Worm (Caenorhabditis elegans) whole organism, L3 larva: ENCODE results near the gene T25B6.4.

Experiments used
- aly-2 ChIP-seq: fragments of 150-350 bp; optimal IDR thresholded peaks from 2 replicates; lab custom pipeline; 2014; ENCODE audit warnings: missing biosample characterization, missing genetic modification characterization
- ceh-16 ChIP-seq: sonication (generic microtip); optimal IDR thresholded peaks from 2 replicates; lab custom pipeline; 2017; ENCODE audit warnings: missing biosample characterization, missing genetic modification characterization
- ceh-28 ChIP-seq: fragments of 150-350 bp; optimal IDR thresholded peaks from 2 replicates; lab custom pipeline; 2014; ENCODE audit warnings: missing biosample characterization, missing genetic modification reagents, missing genetic modification characterization
- ceh-82 ChIP-seq: fragments of 150-350 bp; optimal IDR thresholded peaks from 2 replicates; lab custom pipeline; 2014; ENCODE audit warnings: missing biosample characterization, missing genetic modification characterization
- daf-12 ChIP-seq: fragments of 150-350 bp; optimal IDR thresholded peaks from 2 replicates; lab custom pipeline; 2014; ENCODE audit warnings: missing biosample characterization, missing genetic modification reagents, missing genetic modification characterization
- elt-1 ChIP-seq: fragments of 150-350 bp; optimal IDR thresholded peaks from 2 replicates; lab custom pipeline; 2014; ENCODE audit warnings: missing biosample characterization, missing genetic modification characterization
- eor-1 ChIP-seq, 2 experiments: fragments of 150-350 bp; optimal IDR thresholded peaks; 2 replicates each; lab custom pipeline; 2014 to 2018; ENCODE audit warnings: missing biosample characterization in 2 of 2, missing genetic modification characterization in 2 of 2
- fkh-10 ChIP-seq: sonication (generic microtip); optimal IDR thresholded peaks from 2 replicates; lab custom pipeline; 2017; ENCODE audit warnings: missing biosample characterization, missing genetic modification reagents, missing genetic modification characterization
- fos-1 ChIP-seq: fragments of 150-350 bp; optimal IDR thresholded peaks from 2 replicates; lab custom pipeline; 2014; ENCODE audit warnings: missing biosample characterization, missing genetic modification characterization
- hmg-11 ChIP-seq: sonication (generic microtip); optimal IDR thresholded peaks from 2 replicates; lab custom pipeline; 2016; ENCODE audit warnings: missing genetic modification characterization, missing compliant biosample characterization
- jun-1 ChIP-seq: fragments of 150-350 bp; optimal IDR thresholded peaks from 2 replicates; lab custom pipeline; 2014; ENCODE audit warnings: missing biosample characterization, missing genetic modification reagents, missing genetic modification characterization
- lin-15B ChIP-seq: fragments of 150-350 bp; optimal IDR thresholded peaks from 2 replicates; lab custom pipeline; 2014; ENCODE audit warnings: missing biosample characterization, missing genetic modification characterization
- lsy-12 ChIP-seq: sonication (generic microtip); optimal IDR thresholded peaks from 2 replicates; lab custom pipeline; 2016; ENCODE audit warnings: mild to moderate bottlenecking, missing genetic modification characterization, missing compliant biosample characterization
- nhr-12 ChIP-seq: fragments of 150-350 bp; optimal IDR thresholded peaks from 2 replicates; lab custom pipeline; 2014; ENCODE audit warnings: missing biosample characterization, missing genetic modification characterization
- nhr-237 ChIP-seq: fragments of 150-350 bp; optimal IDR thresholded peaks from 2 replicates; lab custom pipeline; 2014; ENCODE audit warnings: missing biosample characterization, missing genetic modification characterization
- nhr-25 ChIP-seq: sonication (generic microtip); optimal IDR thresholded peaks from 2 replicates; lab custom pipeline; 2017; ENCODE audit warnings: missing biosample characterization, missing genetic modification characterization
- pha-4 ChIP-seq: fragments of 150-350 bp; optimal IDR thresholded peaks from 2 replicates; lab custom pipeline; 2014; ENCODE audit warnings: missing biosample characterization, missing genetic modification reagents, missing genetic modification characterization
- skn-1 ChIP-seq: fragments of 150-350 bp; optimal IDR thresholded peaks from 2 replicates; lab custom pipeline; 2014; ENCODE audit warnings: missing biosample characterization, missing genetic modification characterization
- unc-62 ChIP-seq: fragments of 150-350 bp; sonication (generic microtip); optimal IDR thresholded peaks from 4 replicates; lab custom pipeline; 2014; ENCODE audit warnings: missing biosample characterization, missing genetic modification reagents, missing genetic modification characterization

T25B6.4 gene

ce11 chrX:9063439-9063838 lies 47.9 kb downstream of the T25B6.4 start:
- TF ChIP-seq fos-1 (no peak), daf-12 (no peak), eor-1 (tag; optimal IDR thresholded peaks at IDR 0.05; lab: Kevin White, UChicago) (no peak), aly-2 (no peak), nhr-25 (no peak), pha-4 (no peak), elt-1 (no peak), nhr-237 (tag; lab: Kevin White, UChicago) (no peak), unc-62 (GFP tag; lab: Kevin White, UChicago) (no peak), nhr-12 (no peak), ceh-82 (no peak), jun-1 (tag; lab: Kevin White, UChicago) (no peak), ceh-28 (no peak), lsy-12 (no peak), hmg-11 (no peak), ceh-16 (tag; lab: Kevin White, UChicago) (no peak), skn-1 (no peak), fkh-10 (GFP tag; lab: Kevin White, UChicago) (no peak), lin-15B (tag; lab: Kevin White, UChicago) (no peak)
